Worm (Caenorhabditis elegans): ENCODE measurements around the gene drr-2.

drr-2 gene

ce11 chrIII:13666406-13666805 is 23.0 kb upstream of the drr-2 start (continued):
- TF ChIP-seq akir-1 (GFP tag; optimal IDR thresholded peaks at IDR 0.05) = no peak
- TF ChIP-seq atf-7 (tag; optimal IDR thresholded peaks at IDR 0.05) = no peak
- TF ChIP-seq nhr-80 (tag; optimal IDR thresholded peaks at IDR 0.05) = no peak
- TF ChIP-seq B0336.3 (GFP tag; IDR thresholded peaks at IDR 0.05) = no peak
- no peak for TF ChIP-seq ztf-18 (tag; optimal IDR thresholded peaks at IDR 0.05)

DNA sequence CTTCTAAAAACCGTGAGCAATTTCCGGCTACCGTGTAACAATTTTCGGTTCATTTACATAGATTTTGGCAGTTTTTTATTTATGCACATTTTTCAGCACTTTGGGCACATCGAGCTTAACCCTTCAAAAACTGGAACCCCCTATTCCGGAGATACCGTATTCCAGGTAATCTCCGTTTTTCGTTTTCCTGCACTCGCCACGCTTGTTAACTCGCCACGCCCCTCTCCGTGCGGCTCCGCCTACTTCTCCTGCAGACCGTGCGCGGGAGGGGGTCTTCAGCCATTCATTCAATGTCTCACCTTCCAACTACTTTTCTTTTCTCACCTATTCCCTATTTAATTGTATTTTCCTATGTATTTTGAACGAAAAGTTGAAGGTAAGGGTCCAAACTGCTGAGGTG is 16.8 kb upstream of the drr-2 start:
- TF ChIP-seq mel-28 (tag; optimal IDR thresholded peaks at IDR 0.05; ENCODE audit: borderline replicate concordance) = no peak
- TF ChIP-seq tbp1 (GFP tag; optimal IDR thresholded peaks at IDR 0.05) = no peak
- no peak for TF ChIP-seq ceh-91 (GFP tag; IDR thresholded peaks at IDR 0.05)
- no peak for TF ChIP-seq unc-62 (GFP tag; optimal IDR thresholded peaks at IDR 0.05)
- TF ChIP-seq snpc-1.1 (tag; optimal IDR thresholded peaks at IDR 0.05; ENCODE audit: insufficient read depth) = no peak
- TF ChIP-seq B0336.3 (GFP tag; IDR thresholded peaks at IDR 0.05) = no peak
- TF ChIP-seq bed-1 (GFP tag; IDR thresholded peaks at IDR 0.05) = no peak
- TF ChIP-seq ets-4 (GFP tag; optimal IDR thresholded peaks at IDR 0.05) = no peak
- TF ChIP-seq dpl-1 (GFP tag; optimal IDR thresholded peaks at IDR 0.05) = no peak
- TF ChIP-seq nhr-120 (GFP tag; IDR thresholded peaks at IDR 0.05) = no peak
- TF ChIP-seq F10E7.11 (tag; optimal IDR thresholded peaks at IDR 0.05) = no peak
- TF ChIP-seq ccch-3 (GFP tag; optimal IDR thresholded peaks at IDR 0.05) = no peak
- no peak for TF ChIP-seq pha-4 (tag; optimal IDR thresholded peaks at IDR 0.05)

DNA sequence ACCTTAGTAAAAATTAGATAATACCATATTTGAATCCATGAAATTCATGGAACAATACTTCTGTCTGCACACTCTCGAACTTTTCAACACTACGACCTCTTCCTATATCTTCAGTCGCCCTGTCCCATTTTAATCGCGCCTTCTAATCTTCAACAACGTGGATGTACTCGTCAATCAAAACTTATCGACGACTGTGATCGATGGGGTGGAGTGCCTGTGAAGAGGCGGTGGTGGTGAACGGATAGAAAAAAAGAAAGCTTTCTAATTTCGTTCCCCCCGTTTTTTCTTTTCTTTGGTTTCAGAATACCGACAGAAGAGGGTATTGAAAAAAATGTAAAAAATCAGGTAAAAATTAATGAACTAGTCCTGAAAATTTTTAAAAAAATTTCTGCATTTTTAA is 15.7 kb upstream of the drr-2 start:
- TF ChIP-seq madf-8 (GFP tag; conservative IDR thresholded peaks at IDR 0.05) = no peak

DNA sequence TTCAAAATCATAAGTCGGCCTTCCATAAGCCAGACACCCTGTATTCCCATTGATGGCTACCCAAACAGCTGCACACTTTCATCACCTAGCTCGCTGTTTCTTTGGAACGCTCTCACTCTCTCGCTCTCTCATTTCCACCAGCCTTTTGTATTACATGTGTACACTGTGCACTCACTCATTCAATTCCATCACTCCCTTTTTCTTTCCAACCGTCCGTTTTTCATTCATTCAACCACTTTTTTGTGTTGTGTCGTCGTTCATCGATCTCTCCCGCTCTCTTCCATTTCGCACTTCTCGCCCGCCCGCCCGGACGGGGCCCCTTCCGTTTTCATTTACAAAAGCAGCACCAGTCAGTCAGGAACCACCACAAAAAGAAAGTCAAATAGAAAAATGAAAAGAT is 14.6 kb upstream of the drr-2 start:
- TF ChIP-seq cebp-1 (GFP tag; IDR thresholded peaks at IDR 0.05) = no peak
- peak; percentile 35 for TF ChIP-seq cebp-1 (tag; optimal IDR thresholded peaks at IDR 0.05)
- no peak for TF ChIP-seq ztf-3 (GFP tag; optimal IDR thresholded peaks at IDR 0.05)
- no peak for TF ChIP-seq tlf-1 (GFP tag; optimal IDR thresholded peaks at IDR 0.05)
- TF ChIP-seq T07F8.4 (tag; optimal IDR thresholded peaks at IDR 0.05) = no peak
- TF ChIP-seq hmg-1.2 (GFP tag; IDR thresholded peaks at IDR 0.05) = no peak
- TF ChIP-seq bed-1 (GFP tag; IDR thresholded peaks at IDR 0.05) = no peak
- no peak for TF ChIP-seq C06A6.2 (GFP tag; conservative IDR thresholded peaks at IDR 0.05)
- TF ChIP-seq zfh-2 (GFP tag; conservative IDR thresholded peaks at IDR 0.05) = 0 out of 2 replicates have a peak, but pooled peaks have one; percentile 22
- TF ChIP-seq madf-3 (GFP tag; IDR thresholded peaks at IDR 0.05) = no peak
- no peak for TF ChIP-seq F57A8.1 (GFP tag; optimal IDR thresholded peaks at IDR 0.05)
- TF ChIP-seq dpl-1 (GFP tag; optimal IDR thresholded peaks at IDR 0.05) = no peak
- TF ChIP-seq ztf-22 (GFP tag; optimal IDR thresholded peaks at IDR 0.05) = no peak
- TF ChIP-seq rcor-1 (GFP tag; IDR thresholded peaks at IDR 0.05) = no peak
- no peak for TF ChIP-seq madf-10 (tag; optimal IDR thresholded peaks at IDR 0.05)
- TF ChIP-seq nhr-80 (tag; optimal IDR thresholded peaks at IDR 0.05) = peak; percentile 41
- no peak for TF ChIP-seq hlh-26 (GFP tag; conservative IDR thresholded peaks at IDR 0.05)
- no peak for TF ChIP-seq let-607 (tag; optimal IDR thresholded peaks at IDR 0.05)
- no peak for TF ChIP-seq Y53G8AR.9 (GFP tag; conservative IDR thresholded peaks at IDR 0.05)
- no peak for TF ChIP-seq hrde-1 (tag; optimal IDR thresholded peaks at IDR 0.05; ENCODE audit: borderline replicate concordance)
- TF ChIP-seq lir-1 (GFP tag; conservative IDR thresholded peaks at IDR 0.05) = no peak
- TF ChIP-seq B0019.2 (GFP tag; conservative IDR thresholded peaks at IDR 0.05) = no peak
- no peak for TF ChIP-seq atf-7 (tag; optimal IDR thresholded peaks at IDR 0.05)
- TF ChIP-seq attf-5 (GFP tag; optimal IDR thresholded peaks at IDR 0.05) = peak; percentile 2
- no peak for TF ChIP-seq athp-1 (tag; optimal IDR thresholded peaks at IDR 0.05)
- TF ChIP-seq him-1 (tag; optimal IDR thresholded peaks at IDR 0.05) = no peak
- TF ChIP-seq Y67H2A.10 (GFP tag; conservative IDR thresholded peaks at IDR 0.05) = no peak
- TF ChIP-seq mcd-1 (GFP tag; IDR thresholded peaks at IDR 0.05) = no peak
- no peak for TF ChIP-seq cebp-2 (GFP tag; IDR thresholded peaks at IDR 0.05)
- TF ChIP-seq ceh-79 (tag; optimal IDR thresholded peaks at IDR 0.05) = no peak
- TF ChIP-seq ztf-25 (GFP tag; IDR thresholded peaks at IDR 0.05) = no peak
